Fruit fly (Drosophila melanogaster): Measurements from ENCODE around the gene ct.

- TF ChIP-seq CG8478 (optimal IDR thresholded peaks at IDR 0.05) (no peak), psq (optimal IDR thresholded peaks at IDR 0.05) (no peak)
Observed at dm6 chrX:7631359-7631758, 23.1 kb downstream of the ct start.
